Worm (Caenorhabditis elegans) whole organism, L4/young adult: ENCODE measurements around the gene C52D10.3.
"Not testable (repeated sequence)": the region's sequence is repeated elsewhere in the genome, so short reads cannot be mapped to it uniquely, and the experiment has no call there.

Experiments used
- W03F9.2 ChIP-seq: fragments of 150-350 bp; optimal IDR thresholded peaks from 2 replicates; lab custom pipeline; 2014; ENCODE audit warnings: missing biosample characterization, missing genetic modification characterization
- dao-5 ChIP-seq: sonication (generic microtip); optimal IDR thresholded peaks from 2 replicates; lab custom pipeline; 2016; ENCODE audit warnings: missing genotype, missing genetic modification characterization, moderate library complexity, missing compliant biosample characterization

ce11 chrIV:17163273-17163672 lies 13.0 kb upstream of the C52D10.3 start, which contains the start of gene skr-9:
- not testable (repeated sequence) for TF ChIP-seq dao-5 (tag; lab: Kevin White, UChicago); W03F9.2
